Worm (Caenorhabditis elegans) whole organism, early embryonic: ENCODE results near the gene krr-1.

ENCODE experiments used
- B0310.2 ChIP-seq: sonication (generic microtip); optimal IDR thresholded peaks from 2 replicates; lab custom pipeline; 2016; ENCODE audit warnings: mild to moderate bottlenecking, missing genetic modification characterization, missing compliant biosample characterization
- F13C5.2 ChIP-seq: sonication (generic microtip); optimal IDR thresholded peaks from 2 replicates; lab custom pipeline; 2017; ENCODE audit warnings: mild to moderate bottlenecking, missing genetic modification characterization, inconsistent platforms, missing compliant biosample characterization
- aly-1 ChIP-seq: sonication (generic microtip); optimal IDR thresholded peaks from 2 replicates; lab custom pipeline; 2016; ENCODE audit warnings: missing genetic modification characterization, missing compliant biosample characterization
- ama-1 ChIP-seq: fragments of 150-350 bp; optimal IDR thresholded peaks from 2 replicates; lab custom pipeline; 2014
- ceh-13 ChIP-seq: fragments of 200-800 bp; sonication (Bioruptor generic); optimal IDR thresholded peaks from 2 replicates; lab custom pipeline; 2018; ENCODE audit warnings: mild to moderate bottlenecking, missing genetic modification characterization, missing compliant biosample characterization
- ceh-36 ChIP-seq: sonication (generic microtip); optimal IDR thresholded peaks from 2 replicates; lab custom pipeline; 2016; ENCODE audit warnings: missing genetic modification characterization, inconsistent platforms, missing compliant biosample characterization
- ets-7 ChIP-seq: sonication (generic microtip); optimal IDR thresholded peaks from 2 replicates; lab custom pipeline; 2016; ENCODE audit warnings: missing genotype, missing genetic modification characterization, missing compliant biosample characterization
- flt-1 ChIP-seq: fragments of 200-800 bp; sonication (Bioruptor generic); IDR thresholded peaks from 2 replicates; pipeline ENCODE4 v1.3.6; 2022; ENCODE audit warnings: missing genetic modification characterization, missing compliant biosample characterization
- hmbx-1 ChIP-seq: sonication (generic microtip); optimal IDR thresholded peaks from 2 replicates; lab custom pipeline; 2016; ENCODE audit warnings: mild to moderate bottlenecking, missing genetic modification characterization, missing compliant biosample characterization
- hmg-4 ChIP-seq: fragments of 200-800 bp; sonication (Bioruptor generic); optimal IDR thresholded peaks from 2 replicates; lab custom pipeline; 2018; ENCODE audit warnings: mild to moderate bottlenecking, missing genetic modification characterization, missing compliant biosample characterization
- hnd-1 ChIP-seq: sonication (generic microtip); optimal IDR thresholded peaks from 2 replicates; lab custom pipeline; 2016; ENCODE audit warnings: missing genetic modification characterization, missing compliant biosample characterization
- pes-1 ChIP-seq: fragments of 200-800 bp; sonication (Bioruptor generic); IDR thresholded peaks from 2 replicates; pipeline ENCODE4 v1.3.6; 2022; ENCODE audit warnings: missing genetic modification reagents, missing genetic modification characterization, missing compliant biosample characterization
- scrt-1 ChIP-seq: fragments of 200-800 bp; sonication (Bioruptor generic); IDR thresholded peaks from 2 replicates; pipeline ENCODE4 v1.3.6; 2022; ENCODE audit warnings: missing genetic modification characterization, missing compliant biosample characterization
- sea-1 ChIP-seq: fragments of 200-800 bp; sonication (Bioruptor generic); conservative IDR thresholded peaks from 2 replicates; pipeline ENCODE4 v1.3.6; 2022; ENCODE audit warnings: missing genetic modification characterization, missing compliant biosample characterization
- tbx-11 ChIP-seq: fragments of 200-800 bp; sonication (Bioruptor generic); IDR thresholded peaks from 2 replicates; pipeline ENCODE4 v1.3.6; 2022; ENCODE audit warnings: missing genetic modification characterization, missing compliant biosample characterization
- tbx-37 ChIP-seq: fragments of 200-800 bp; sonication (Bioruptor generic); conservative IDR thresholded peaks from 2 replicates; pipeline ENCODE4 v1.3.6; 2022; ENCODE audit warnings: missing genetic modification reagents, missing genetic modification characterization, missing compliant biosample characterization
- tra-4 ChIP-seq: sonication (generic microtip); optimal IDR thresholded peaks from 2 replicates; lab custom pipeline; 2017; ENCODE audit warnings: missing genetic modification characterization, missing compliant biosample characterization

Gene krr-1

ce11 chrV:7230847-7231246, at the start of gene krr-1, which contains the start of gene gei-6:
TSS of gene krr-1 (plus strand) at chrV:7231190.
TSS of gene gei-6 (minus strand) at chrV:7230848.
- TF ChIP-seq tbx-37 (GFP tag; lab: Robert Waterston, UW) (peak; percentile 88), tra-4 (tag; lab: Kevin White, UChicago) (no peak), sea-1 (GFP tag; lab: Robert Waterston, UW) (peak; percentile 90), pes-1 (GFP tag; lab: Robert Waterston, UW) (peak; percentile 90), ceh-36 (tag; lab: Kevin White, UChicago) (peak; percentile 87), ama-1 (no peak), ceh-13 (GFP tag; lab: Kevin White, UChicago) (peak; percentile 73), flt-1 (GFP tag; lab: Robert Waterston, UW) (peak; percentile 84), F13C5.2 (tag; lab: Kevin White, UChicago) (peak; percentile 90), aly-1 (tag; lab: Kevin White, UChicago) (peak; percentile 22), hmbx-1 (tag; lab: Kevin White, UChicago) (peak; percentile 31), hmg-4 (peak; percentile 83), B0310.2 (tag; lab: Kevin White, UChicago) (peak; percentile 66), hnd-1 (peak; percentile 70), scrt-1 (peak; percentile 85), ets-7 (tag; lab: Kevin White, UChicago) (no peak), tbx-11 (GFP tag; lab: Robert Waterston, UW) (peak; percentile 92)

- TF ChIP-seq ets-7 (tag; lab: Kevin White, UChicago) (no peak), tbx-37 (GFP tag; lab: Robert Waterston, UW) (no peak), sea-1 (GFP tag; lab: Robert Waterston, UW) (no peak), F13C5.2 (tag; lab: Kevin White, UChicago) (no peak), ceh-13 (GFP tag; lab: Kevin White, UChicago) (no peak), scrt-1 (no peak), tbx-11 (GFP tag; lab: Robert Waterston, UW) (no peak), aly-1 (tag; lab: Kevin White, UChicago) (no peak), tra-4 (tag; lab: Kevin White, UChicago) (no peak), hnd-1 (no peak), pes-1 (GFP tag; lab: Robert Waterston, UW) (no peak), hmg-4 (no peak), ceh-36 (tag; lab: Kevin White, UChicago) (no peak), flt-1 (GFP tag; lab: Robert Waterston, UW) (no peak), hmbx-1 (tag; lab: Kevin White, UChicago) (no peak), ama-1 (no peak), B0310.2 (tag; lab: Kevin White, UChicago) (no peak)
These were observed 46.4 kb upstream of the krr-1 start, which contains the start of gene pitr-5 for ce11 chrV:7184549-7184948. TSS of gene pitr-5 (plus strand) at chrV:7184849.

ce11 chrV:7186599-7186998, 44.4 kb upstream of the krr-1 start:
- TF ChIP-seq hmg-4 (no peak), aly-1 (tag; lab: Kevin White, UChicago) (no peak), sea-1 (GFP tag; lab: Robert Waterston, UW) (no peak), hmbx-1 (tag; lab: Kevin White, UChicago) (no peak), pes-1 (GFP tag; lab: Robert Waterston, UW) (no peak), tbx-11 (GFP tag; lab: Robert Waterston, UW) (no peak), B0310.2 (tag; lab: Kevin White, UChicago) (no peak), flt-1 (GFP tag; lab: Robert Waterston, UW) (no peak), ceh-13 (GFP tag; lab: Kevin White, UChicago) (no peak)

- no peak for TF ChIP-seq scrt-1
- no peak for TF ChIP-seq tbx-11 (GFP tag; lab: Robert Waterston, UW)
- no peak for TF ChIP-seq ama-1
- no peak for TF ChIP-seq pes-1 (GFP tag; lab: Robert Waterston, UW)
- no peak for TF ChIP-seq F13C5.2 (tag; lab: Kevin White, UChicago)
- TF ChIP-seq tra-4 (tag; lab: Kevin White, UChicago), result no peak
- no peak for TF ChIP-seq sea-1 (GFP tag; lab: Robert Waterston, UW)
- TF ChIP-seq flt-1 (GFP tag; lab: Robert Waterston, UW), result no peak
- TF ChIP-seq ceh-13 (GFP tag; lab: Kevin White, UChicago), result no peak
- TF ChIP-seq aly-1 (tag; lab: Kevin White, UChicago), result no peak
- no peak for TF ChIP-seq hmg-4
- TF ChIP-seq ets-7 (tag; lab: Kevin White, UChicago), result no peak
- no peak for TF ChIP-seq hmbx-1 (tag; lab: Kevin White, UChicago)
- no peak for TF ChIP-seq hnd-1
These were observed 43.7 kb upstream of the krr-1 start for ce11 chrV:7187295-7187694.

- TF ChIP-seq tbx-37 (GFP tag; lab: Robert Waterston, UW), result no peak
- no peak for TF ChIP-seq hmg-4
- TF ChIP-seq tra-4 (tag; lab: Kevin White, UChicago), result no peak
- no peak for TF ChIP-seq B0310.2 (tag; lab: Kevin White, UChicago)
- TF ChIP-seq scrt-1, result no peak
- no peak for TF ChIP-seq flt-1 (GFP tag; lab: Robert Waterston, UW)
- TF ChIP-seq pes-1 (GFP tag; lab: Robert Waterston, UW), result no peak
- TF ChIP-seq ets-7 (tag; lab: Kevin White, UChicago), result no peak
- TF ChIP-seq aly-1 (tag; lab: Kevin White, UChicago), result no peak
- no peak for TF ChIP-seq sea-1 (GFP tag; lab: Robert Waterston, UW)
- TF ChIP-seq tbx-11 (GFP tag; lab: Robert Waterston, UW), result no peak
- TF ChIP-seq ama-1, result no peak
- TF ChIP-seq ceh-13 (GFP tag; lab: Kevin White, UChicago), result no peak
- no peak for TF ChIP-seq ceh-36 (tag; lab: Kevin White, UChicago)
- TF ChIP-seq hnd-1, result no peak
- TF ChIP-seq F13C5.2 (tag; lab: Kevin White, UChicago), result no peak
- no peak for TF ChIP-seq hmbx-1 (tag; lab: Kevin White, UChicago)
These were observed 37.4 kb upstream of the krr-1 start, which contains the start of gene F09G2.8 for ce11 chrV:7193562-7193961. TSS of gene F09G2.8 (minus strand) at chrV:7193662.

- TF ChIP-seq ets-7 (tag; lab: Kevin White, UChicago) (no peak), scrt-1 (no peak), hnd-1 (no peak), aly-1 (tag; lab: Kevin White, UChicago) (no peak)
These were observed 36.2 kb upstream of the krr-1 start for ce11 chrV:7194818-7195217.

ce11 chrV:7196037-7196436, 35.0 kb upstream of the krr-1 start, which contains the start of gene attf-2:
TSS of gene attf-2 (minus strand) at chrV:7196137.
- TF ChIP-seq flt-1 (GFP tag; lab: Robert Waterston, UW) (no peak), hnd-1 (no peak), tbx-11 (GFP tag; lab: Robert Waterston, UW) (no peak), ceh-36 (tag; lab: Kevin White, UChicago) (no peak), scrt-1 (no peak), hmbx-1 (tag; lab: Kevin White, UChicago) (no peak), sea-1 (GFP tag; lab: Robert Waterston, UW) (no peak), B0310.2 (tag; lab: Kevin White, UChicago) (no peak), F13C5.2 (tag; lab: Kevin White, UChicago) (no peak), pes-1 (GFP tag; lab: Robert Waterston, UW) (no peak), tra-4 (tag; lab: Kevin White, UChicago) (no peak), ets-7 (tag; lab: Kevin White, UChicago) (no peak), tbx-37 (GFP tag; lab: Robert Waterston, UW) (no peak), hmg-4 (no peak), ceh-13 (GFP tag; lab: Kevin White, UChicago) (no peak), ama-1 (no peak), aly-1 (tag; lab: Kevin White, UChicago) (no peak)
